Fruit fly (Drosophila melanogaster) whole organism, embryonic: ENCODE measurements around the gene CG7943.
A peak's percentile ranks its signal among the peaks of the same experiment; 100 is the strongest.

Experiments
- Antp ChIP-seq: fragments of 200-800 bp; sonication (Bioruptor generic); optimal IDR thresholded peaks from 3 replicates; lab custom pipeline; 2016; ENCODE audit warnings: missing biosample characterization, missing genetic modification characterization
- Blimp-1 ChIP-seq: fragments of 200-800 bp; sonication (Bioruptor generic); optimal IDR thresholded peaks from 3 replicates; lab custom pipeline; 2018; ENCODE audit warnings: missing biosample characterization, missing genetic modification characterization, mild to moderate bottlenecking, moderate library complexity, missing genetic modification reagents
- C15 ChIP-seq: fragments of 200-800 bp; sonication (Bioruptor generic); IDR thresholded peaks from 3 replicates; pipeline ENCODE4 v1.3.6; 2022; ENCODE audit warnings: missing biosample characterization, missing genetic modification characterization
- CG1024 ChIP-seq: fragments of 200-800 bp; sonication (Bioruptor generic); IDR thresholded peaks from 2 replicates; pipeline ENCODE4 v1.3.6; 2022; ENCODE audit warnings: missing biosample characterization, missing genetic modification characterization
- CG12942 ChIP-seq: fragments of 200-800 bp; sonication (Bioruptor generic); optimal IDR thresholded peaks from 3 replicates; lab custom pipeline; 2016; ENCODE audit warnings: missing biosample characterization, missing genetic modification characterization
- CG15011 ChIP-seq: fragments of 200-800 bp; sonication (Bioruptor generic); optimal IDR thresholded peaks from 3 replicates; lab custom pipeline; 2018; ENCODE audit warnings: missing biosample characterization, mild to moderate bottlenecking, missing genetic modification characterization
- CG1647 ChIP-seq: fragments of 200-800 bp; sonication (Bioruptor generic); optimal IDR thresholded peaks from 3 replicates; lab custom pipeline; 2016; ENCODE audit warnings: missing biosample characterization, missing genetic modification characterization
- CG16863 ChIP-seq: fragments of 200-800 bp; sonication (Bioruptor generic); optimal IDR thresholded peaks from 3 replicates; lab custom pipeline; 2016; ENCODE audit warnings: missing biosample characterization, missing genetic modification characterization
- CG17612 ChIP-seq: fragments of 200-800 bp; sonication (Bioruptor generic); IDR thresholded peaks from 2 replicates; pipeline ENCODE4 v1.3.6; 2022; ENCODE audit warnings: missing biosample characterization, missing genetic modification characterization
- CG17802 ChIP-seq: fragments of 200-800 bp; sonication (Bioruptor generic); optimal IDR thresholded peaks from 2 replicates; lab custom pipeline; 2018; ENCODE audit warnings: missing biosample characterization, mild to moderate bottlenecking, missing genetic modification characterization, moderate library complexity
- CG18262 ChIP-seq: fragments of 200-800 bp; optimal IDR thresholded peaks from 3 replicates; lab custom pipeline; 2019; ENCODE audit warnings: missing biosample characterization, mild to moderate bottlenecking, missing genetic modification characterization, moderate library complexity
- CG18599 ChIP-seq: fragments of 200-800 bp; sonication (Bioruptor generic); optimal IDR thresholded peaks from 3 replicates; lab custom pipeline; 2017; ENCODE audit warnings: missing biosample characterization, missing genetic modification characterization, mild to moderate bottlenecking, moderate library complexity, missing genetic modification reagents
- CG2202 ChIP-seq: fragments of 200-800 bp; sonication (Bioruptor generic); optimal IDR thresholded peaks from 2 replicates; lab custom pipeline; 2018; ENCODE audit warnings: missing biosample characterization, mild to moderate bottlenecking, missing genetic modification characterization
- CG2712 ChIP-seq: fragments of 200-800 bp; optimal IDR thresholded peaks from 3 replicates; lab custom pipeline; 2019; ENCODE audit warnings: missing biosample characterization, mild to moderate bottlenecking, missing genetic modification characterization, moderate library complexity
- CG2889 ChIP-seq: fragments of 200-800 bp; sonication (Bioruptor generic); IDR thresholded peaks from 3 replicates; pipeline ENCODE4 v1.3.6; 2022; ENCODE audit warnings: missing biosample characterization, missing genetic modification characterization
- CG34422 ChIP-seq: fragments of 200-800 bp; sonication (Bioruptor generic); IDR thresholded peaks from 3 replicates; pipeline ENCODE4 v1.3.6; 2022; ENCODE audit warnings: missing biosample characterization, missing genetic modification characterization
- CG4707 ChIP-seq: fragments of 200-800 bp; sonication (Bioruptor generic); optimal IDR thresholded peaks from 2 replicates; lab custom pipeline; 2018; ENCODE audit warnings: missing biosample characterization, mild to moderate bottlenecking, missing genetic modification characterization, moderate library complexity
- CG5245 ChIP-seq: fragments of 200-800 bp; sonication (Bioruptor generic); optimal IDR thresholded peaks from 3 replicates; lab custom pipeline; 2016; ENCODE audit warnings: missing biosample characterization, missing genetic modification characterization
- CG5953 ChIP-seq: fragments of 200-800 bp; sonication (Bioruptor generic); IDR thresholded peaks from 2 replicates; pipeline ENCODE4 v1.3.6; 2022; ENCODE audit warnings: missing biosample characterization, missing genetic modification characterization
- CG7357 ChIP-seq: fragments of 200-800 bp; sonication (Bioruptor generic); IDR thresholded peaks from 3 replicates; pipeline ENCODE4 v1.3.6; 2022; ENCODE audit warnings: missing biosample characterization, missing genetic modification characterization
- CG7786 ChIP-seq: fragments of 200-800 bp; sonication (Bioruptor generic); optimal IDR thresholded peaks from 2 replicates; lab custom pipeline; 2016; ENCODE audit warnings: missing biosample characterization, missing genetic modification characterization
- Doc2 ChIP-seq: fragments of 200-800 bp; sonication (Bioruptor generic); IDR thresholded peaks from 2 replicates; pipeline ENCODE4 v1.3.6; 2022; ENCODE audit warnings: missing biosample characterization, missing genetic modification characterization
- Fer2 ChIP-seq: fragments of 200-800 bp; sonication (Bioruptor generic); optimal IDR thresholded peaks from 2 replicates; lab custom pipeline; 2018; ENCODE audit warnings: missing biosample characterization, mild to moderate bottlenecking, missing genetic modification characterization, moderate library complexity
- H15 ChIP-seq: fragments of 200-800 bp; sonication (Bioruptor generic); IDR thresholded peaks from 3 replicates; pipeline ENCODE4 v1.3.6; 2022; ENCODE audit warnings: missing biosample characterization, missing genetic modification characterization
- HLH4C ChIP-seq: fragments of 200-800 bp; sonication (Bioruptor generic); IDR thresholded peaks from 3 replicates; pipeline ENCODE4 v1.3.6; 2022; ENCODE audit warnings: missing biosample characterization, missing genetic modification characterization; ENCODE audit not compliant: partially characterized antibody
- HmgD ChIP-seq: fragments of 200-800 bp; sonication (Bioruptor generic); optimal IDR thresholded peaks from 3 replicates; lab custom pipeline; 2016; ENCODE audit warnings: missing biosample characterization, missing genetic modification characterization
- Hr51 ChIP-seq, 2 experiments: fragments of 200-800 bp; sonication (Bioruptor generic); optimal IDR thresholded peaks; 2 replicates in 1 of 2; 3 replicates in 1 of 2; lab custom pipeline; 2016 to 2018; ENCODE audit warnings: missing biosample characterization in 2 of 2, missing genetic modification characterization in 2 of 2, mild to moderate bottlenecking in 1 of 2, moderate library complexity in 1 of 2
- Jarid2 ChIP-seq: fragments of 200-800 bp; sonication (Bioruptor generic); optimal IDR thresholded peaks from 3 replicates; lab custom pipeline; 2017; ENCODE audit warnings: mild to moderate bottlenecking, missing biosample characterization, missing genetic modification reagents, missing genetic modification characterization
- Lhr ChIP-seq: fragments of 200-800 bp; sonication (Bioruptor generic); optimal IDR thresholded peaks from 3 replicates; lab custom pipeline; 2017; ENCODE audit warnings: mild to moderate bottlenecking, missing biosample characterization, missing genetic modification reagents, missing genetic modification characterization
- Opbp ChIP-seq: fragments of 200-800 bp; sonication (Bioruptor generic); IDR thresholded peaks from 3 replicates; pipeline ENCODE4 v1.3.6; 2022; ENCODE audit warnings: missing biosample characterization, missing genetic modification characterization; ENCODE audit not compliant: partially characterized antibody
- Poxn ChIP-seq: fragments of 200-800 bp; sonication (Bioruptor generic); IDR thresholded peaks from 2 replicates; pipeline ENCODE4 v1.3.6; 2022; ENCODE audit warnings: missing biosample characterization, missing genetic modification characterization
- Xbp1 ChIP-seq: fragments of 200-800 bp; sonication (Bioruptor generic); optimal IDR thresholded peaks from 3 replicates; lab custom pipeline; 2016; ENCODE audit warnings: missing biosample characterization, mild to moderate bottlenecking, missing genetic modification characterization
- al ChIP-seq: fragments of 200-800 bp; sonication (Bioruptor generic); IDR thresholded peaks from 2 replicates; pipeline ENCODE4 v1.3.6; 2022; ENCODE audit warnings: missing biosample characterization, missing genetic modification characterization
- ash1 ChIP-seq: fragments of 200-800 bp; sonication (Bioruptor generic); optimal IDR thresholded peaks from 2 replicates; lab custom pipeline; 2018; ENCODE audit warnings: missing biosample characterization, mild to moderate bottlenecking, missing genetic modification characterization
- bab2 ChIP-seq: fragments of 200-800 bp; sonication (Bioruptor generic); optimal IDR thresholded peaks from 2 replicates; lab custom pipeline; 2016; ENCODE audit warnings: missing biosample characterization, missing genetic modification characterization
- croc ChIP-seq: fragments of 200-800 bp; sonication (Bioruptor generic); conservative IDR thresholded peaks from 3 replicates; pipeline ENCODE4 v1.3.6; 2022; ENCODE audit warnings: missing biosample characterization, missing genetic modification characterization
- dm ChIP-seq: fragments of 200-800 bp; sonication (Bioruptor generic); optimal IDR thresholded peaks from 3 replicates; lab custom pipeline; 2016; ENCODE audit warnings: missing biosample characterization, missing genetic modification characterization
- dmrt99B ChIP-seq: fragments of 200-800 bp; sonication (Bioruptor generic); optimal IDR thresholded peaks from 2 replicates; lab custom pipeline; 2018; ENCODE audit warnings: missing biosample characterization, mild to moderate bottlenecking, missing genetic modification characterization, moderate library complexity
- gcm ChIP-seq: fragments of 200-800 bp; sonication (Bioruptor generic); optimal IDR thresholded peaks from 2 replicates; lab custom pipeline; 2019; ENCODE audit warnings: missing biosample characterization, mild to moderate bottlenecking, missing genetic modification characterization, moderate library complexity
- grn ChIP-seq: fragments of 200-800 bp; sonication (Bioruptor generic); optimal IDR thresholded peaks from 3 replicates; lab custom pipeline; 2017; ENCODE audit warnings: missing biosample characterization, missing genetic modification characterization
- gsb-n ChIP-seq: fragments of 200-800 bp; sonication (Bioruptor generic); optimal IDR thresholded peaks from 3 replicates; lab custom pipeline; 2018; ENCODE audit warnings: missing biosample characterization, mild to moderate bottlenecking, missing genetic modification characterization
- hth ChIP-seq: fragments of >200 bp; optimal IDR thresholded peaks from 2 replicates; lab custom pipeline; 2017; ENCODE audit warnings: inconsistent platforms
- nmo ChIP-seq: fragments of 200-800 bp; sonication (Bioruptor generic); optimal IDR thresholded peaks from 2 replicates; lab custom pipeline; 2018; ENCODE audit warnings: missing biosample characterization, mild to moderate bottlenecking, missing genetic modification characterization, moderate library complexity
- odd ChIP-seq: fragments of 200-800 bp; sonication (Bioruptor generic); optimal IDR thresholded peaks from 2 replicates; lab custom pipeline; 2017; ENCODE audit warnings: missing biosample characterization, mild to moderate bottlenecking, missing genetic modification characterization
- otp ChIP-seq: fragments of 200-800 bp; sonication (Bioruptor generic); IDR thresholded peaks from 3 replicates; pipeline ENCODE4, ENCODE4 v1.3.6; 2022; ENCODE audit warnings: missing biosample characterization, missing genetic modification characterization
- pfk ChIP-seq: fragments of 200-800 bp; sonication (Bioruptor generic); optimal IDR thresholded peaks from 2 replicates; lab custom pipeline; 2018; ENCODE audit warnings: missing biosample characterization, mild to moderate bottlenecking, missing genetic modification characterization, moderate library complexity
- pros ChIP-seq: fragments of 200-800 bp; sonication (Bioruptor generic); optimal IDR thresholded peaks from 3 replicates; lab custom pipeline; 2019; ENCODE audit warnings: missing biosample characterization, mild to moderate bottlenecking, missing genetic modification characterization, moderate library complexity
- slou ChIP-seq: fragments of 200-800 bp; sonication (Bioruptor generic); optimal IDR thresholded peaks from 3 replicates; lab custom pipeline; 2016; ENCODE audit warnings: missing biosample characterization, missing genetic modification characterization
- stwl ChIP-seq: fragments of 200-800 bp; sonication (Bioruptor generic); optimal IDR thresholded peaks from 3 replicates; lab custom pipeline; 2018; ENCODE audit warnings: missing biosample characterization, mild to moderate bottlenecking, missing genetic modification characterization, moderate library complexity
- zfh1 ChIP-seq: fragments of 200-800 bp; sonication (Bioruptor generic); IDR thresholded peaks from 3 replicates; pipeline ENCODE4 v1.3.6; 2022; ENCODE audit warnings: missing biosample characterization, missing genetic modification characterization
- zfh2 ChIP-seq: fragments of 200-800 bp; sonication (Bioruptor generic); optimal IDR thresholded peaks from 2 replicates; lab custom pipeline; 2016; ENCODE audit warnings: missing biosample characterization, missing genetic modification characterization

CG7943 gene

dm6 chr3R:30052455-30053046, 6.3 kb downstream of the CG7943 start, which contains the start of gene Jasper (continued):
- TF ChIP-seq Jarid2 (GFP tag; lab: Kevin White, UChicago) (no peak), CG18599 (peak; percentile 12), croc (GFP tag; lab: Robert Waterston, UW) (no peak), CG2889 (no peak), gsb-n (tag; lab: Kevin White, UChicago) (no peak), HLH4C (GFP tag; lab: Robert Waterston, UW) (no peak), CG1647 (GFP tag; lab: Kevin White, UChicago) (peak; percentile 24), Xbp1 (no peak), CG4707 (no peak), Blimp-1 (no peak), CG5245 (no peak), Hr51 (GFP tag; optimal IDR thresholded peaks at IDR 0.05; lab: Kevin White, UChicago) (peak in 1 of 2 experiments; percentile 23), pfk (GFP tag; lab: Kevin White, UChicago) (peak; percentile 16), CG12942 (GFP tag; lab: Kevin White, UChicago) (no peak), al (no peak), grn (GFP tag; lab: Kevin White, UChicago) (no peak), C15 (GFP tag; lab: Robert Waterston, UW) (no peak), CG15011 (GFP tag; lab: Kevin White, UChicago) (no peak), Fer2 (tag; lab: Kevin White, UChicago) (no peak), Doc2 (no peak), ash1 (GFP tag; lab: Kevin White, UChicago) (no peak), Antp (GFP tag; lab: Kevin White, UChicago) (peak; percentile 33), CG5953 (GFP tag; lab: Robert Waterston, UW) (no peak), CG18262 (tag; lab: Kevin White, UChicago) (peak; percentile 9), Poxn (no peak), odd (GFP tag; lab: Kevin White, UChicago) (no peak), dm (peak; percentile 14), CG2202 (tag; lab: Kevin White, UChicago) (no peak), otp (GFP tag; lab: Robert Waterston, UW) (no peak), gcm (GFP tag; lab: Kevin White, UChicago) (no peak), nmo (GFP tag; lab: Kevin White, UChicago) (peak; percentile 56), hth (lab: Kevin White, UChicago) (no peak), zfh1 (no peak), CG1024 (no peak), bab2 (GFP tag; lab: Kevin White, UChicago) (no peak), Lhr (peak; percentile 49), CG7357 (no peak), HmgD (peak; percentile 29), CG17612 (GFP tag; lab: Robert Waterston, UW) (no peak; the same call in 1 of the 2 replicates), slou (GFP tag; lab: Kevin White, UChicago) (no peak), Opbp (GFP tag; lab: Robert Waterston, UW) (peak; percentile 68; the same call in 2 of the 3 replicates), H15 (GFP tag; lab: Robert Waterston, UW) (no peak), CG2712 (tag; lab: Kevin White, UChicago) (peak; percentile 63), CG17802 (tag; lab: Kevin White, UChicago) (no peak), zfh2 (GFP tag; lab: Kevin White, UChicago) (peak; percentile 14), CG16863 (GFP tag; lab: Kevin White, UChicago) (no peak), dmrt99B (tag; lab: Kevin White, UChicago) (no peak), CG34422 (GFP tag; lab: Robert Waterston, UW) (peak; percentile 67; the same call in 1 of the 3 replicates), CG7786 (no peak), pros (GFP tag; lab: Kevin White, UChicago) (no peak), stwl (peak; percentile 61)
